Worm (Caenorhabditis elegans): Measurements from ENCODE around the gene K11C4.2.

Gene K11C4.2

ce11 chrV:6879490-6879889 lies 15.4 kb upstream of the K11C4.2 start:
- TF ChIP-seq nhr-67 (tag; optimal IDR thresholded peaks at IDR 0.05): no peak
- TF ChIP-seq zag-1 (tag; optimal IDR thresholded peaks at IDR 0.05): no peak
- TF ChIP-seq daf-12 (tag; optimal IDR thresholded peaks at IDR 0.05): no peak
- no peak for TF ChIP-seq eor-1 (tag; optimal IDR thresholded peaks at IDR 0.05)
- peak; percentile 83 for TF ChIP-seq lin-39 (tag; optimal IDR thresholded peaks at IDR 0.05)
- TF ChIP-seq R02D3.7 (tag; optimal IDR thresholded peaks at IDR 0.05): no peak
- TF ChIP-seq lsy-12 (tag; optimal IDR thresholded peaks at IDR 0.05): peak; percentile 41
- TF ChIP-seq elt-2 (tag; optimal IDR thresholded peaks at IDR 0.05): no peak
- TF ChIP-seq ceh-28 (tag; optimal IDR thresholded peaks at IDR 0.05): peak; percentile 87
- no peak for TF ChIP-seq fkh-2 (tag; optimal IDR thresholded peaks at IDR 0.05)
- no peak for TF ChIP-seq elt-3 (tag; optimal IDR thresholded peaks at IDR 0.05)
- TF ChIP-seq lin-15B (tag; optimal IDR thresholded peaks at IDR 0.05): peak; percentile 52
- no peak for TF ChIP-seq unc-62 (GFP tag; optimal IDR thresholded peaks at IDR 0.05)
- peak; percentile 44 for TF ChIP-seq nhr-25 (tag; optimal IDR thresholded peaks at IDR 0.05)
- TF ChIP-seq fos-1 (tag; optimal IDR thresholded peaks at IDR 0.05): no peak
- no peak for TF ChIP-seq nhr-11 (tag; optimal IDR thresholded peaks at IDR 0.05)
- no peak for TF ChIP-seq nhr-23 (tag; optimal IDR thresholded peaks at IDR 0.05)
- TF ChIP-seq skn-1 (tag; optimal IDR thresholded peaks at IDR 0.05): peak; percentile 22
- peak; percentile 53 for TF ChIP-seq nhr-43 (tag; optimal IDR thresholded peaks at IDR 0.05; ENCODE audit: poor library complexity, severe bottlenecking)
- no peak for TF ChIP-seq egl-27 (tag; optimal IDR thresholded peaks at IDR 0.05)
- TF ChIP-seq snpc-4 (tag; optimal IDR thresholded peaks at IDR 0.05): peak; percentile 32
- TF ChIP-seq pha-4 (tag; optimal IDR thresholded peaks at IDR 0.05): peak; percentile 68
- no peak for TF ChIP-seq nhr-77 (tag; optimal IDR thresholded peaks at IDR 0.05)
- no peak for TF ChIP-seq elt-1 (tag; optimal IDR thresholded peaks at IDR 0.05)
- no peak for TF ChIP-seq mml-1 (tag; optimal IDR thresholded peaks at IDR 0.05)
- peak; percentile 53 for TF ChIP-seq egl-5 (tag; optimal IDR thresholded peaks at IDR 0.05)
- peak; percentile 75 for TF ChIP-seq tbx-2 (tag; optimal IDR thresholded peaks at IDR 0.05)
- TF ChIP-seq jun-1 (tag; optimal IDR thresholded peaks at IDR 0.05): peak; percentile 29
- TF ChIP-seq ZK546.5 (tag; optimal IDR thresholded peaks at IDR 0.05): no peak
- TF ChIP-seq nfya-1 (tag; optimal IDR thresholded peaks at IDR 0.05; ENCODE audit: insufficient read depth): peak; percentile 88
- TF ChIP-seq ceh-82 (tag; optimal IDR thresholded peaks at IDR 0.05): peak; percentile 21
- no peak for TF ChIP-seq nhr-76 (tag; optimal IDR thresholded peaks at IDR 0.05)
- TF ChIP-seq pqm-1 (tag; optimal IDR thresholded peaks at IDR 0.05): no peak
- no peak for TF ChIP-seq nhr-12 (tag; optimal IDR thresholded peaks at IDR 0.05)
- TF ChIP-seq ceh-16 (tag; optimal IDR thresholded peaks at IDR 0.05): no peak
- TF ChIP-seq ztf-11 (tag; optimal IDR thresholded peaks at IDR 0.05): no peak
- no peak for TF ChIP-seq unc-39 (tag; optimal IDR thresholded peaks at IDR 0.05)
- no peak for TF ChIP-seq aly-2 (tag; optimal IDR thresholded peaks at IDR 0.05)
- TF ChIP-seq nhr-28 (tag; optimal IDR thresholded peaks at IDR 0.05): no peak
- peak; percentile 83 for TF ChIP-seq fkh-10 (GFP tag; optimal IDR thresholded peaks at IDR 0.05)
- no peak for TF ChIP-seq ceh-9 (tag; optimal IDR thresholded peaks at IDR 0.05)
- no peak for TF ChIP-seq ztf-4 (tag; optimal IDR thresholded peaks at IDR 0.05)
- TF ChIP-seq sea-2 (GFP tag; optimal IDR thresholded peaks at IDR 0.05): peak; percentile 82
- TF ChIP-seq mdl-1 (tag; optimal IDR thresholded peaks at IDR 0.05): peak; percentile 10
- peak; percentile 93 for TF ChIP-seq hmg-11 (tag; optimal IDR thresholded peaks at IDR 0.05)
- no peak for TF ChIP-seq ama-1 (optimal IDR thresholded peaks at IDR 0.05)
- no peak for TF ChIP-seq nhr-237 (tag; optimal IDR thresholded peaks at IDR 0.05)

ce11 chrV:6880623-6881022 lies 14.3 kb upstream of the K11C4.2 start:
- TF ChIP-seq nfya-1 (tag; optimal IDR thresholded peaks at IDR 0.05; ENCODE audit: insufficient read depth) (peak; percentile 64), nhr-12 (tag; optimal IDR thresholded peaks at IDR 0.05) (no peak), egl-5 (tag; optimal IDR thresholded peaks at IDR 0.05) (peak; percentile 18), lin-15B (tag; optimal IDR thresholded peaks at IDR 0.05) (no peak), ztf-4 (tag; optimal IDR thresholded peaks at IDR 0.05) (no peak), ceh-28 (tag; optimal IDR thresholded peaks at IDR 0.05) (no peak), jun-1 (tag; optimal IDR thresholded peaks at IDR 0.05) (no peak), snpc-4 (tag; optimal IDR thresholded peaks at IDR 0.05) (peak; percentile 93), hmg-11 (tag; optimal IDR thresholded peaks at IDR 0.05) (peak; percentile 64), ceh-16 (tag; optimal IDR thresholded peaks at IDR 0.05) (no peak), fos-1 (tag; optimal IDR thresholded peaks at IDR 0.05) (no peak), daf-12 (tag; optimal IDR thresholded peaks at IDR 0.05) (no peak), lin-39 (tag; optimal IDR thresholded peaks at IDR 0.05) (peak; percentile 51), zag-1 (tag; optimal IDR thresholded peaks at IDR 0.05) (no peak), ama-1 (optimal IDR thresholded peaks at IDR 0.05) (peak; percentile 43), fkh-2 (tag; optimal IDR thresholded peaks at IDR 0.05) (no peak), nhr-43 (tag; optimal IDR thresholded peaks at IDR 0.05; ENCODE audit: poor library complexity, severe bottlenecking) (no peak), ceh-82 (tag; optimal IDR thresholded peaks at IDR 0.05) (no peak)

All from whole organism, L3 larva.